Fruit fly (Drosophila melanogaster): ENCODE results near the gene ppan.

- TF ChIP-seq CG14711 (tag; optimal IDR thresholded peaks at IDR 0.05) (no peak), tj (GFP tag; optimal IDR thresholded peaks at IDR 0.05) (no peak), CG5204 (GFP tag; optimal IDR thresholded peaks at IDR 0.05) (no peak), cic (GFP tag; optimal IDR thresholded peaks at IDR 0.05) (no peak), ovo (GFP tag; optimal IDR thresholded peaks at IDR 0.05) (no peak), CG7045 (GFP tag; optimal IDR thresholded peaks at IDR 0.05) (no peak), Mnt (GFP tag; optimal IDR thresholded peaks at IDR 0.05) (no peak), toe (GFP tag; optimal IDR thresholded peaks at IDR 0.05) (no peak), kay (GFP tag; ENCODE audit: borderline replicate concordance) (no peak), Crg-1 (GFP tag; optimal IDR thresholded peaks at IDR 0.05) (no peak), CG7101 (tag; optimal IDR thresholded peaks at IDR 0.05) (no peak), CG1620 (GFP tag; optimal IDR thresholded peaks at IDR 0.05) (no peak), bab1 (GFP tag; optimal IDR thresholded peaks at IDR 0.05) (no peak), Clk (GFP tag; optimal IDR thresholded peaks at IDR 0.05) (no peak)
These were observed 42.6 kb downstream of the ppan start for dm6 chr3R:21158643-21159042.
